Worm (Caenorhabditis elegans) whole organism, early embryonic: ENCODE data around the gene gnrr-5.

Source experiments
- B0310.2 ChIP-seq: sonication (generic microtip); optimal IDR thresholded peaks from 2 replicates; lab custom pipeline; 2016; ENCODE audit warnings: mild to moderate bottlenecking, missing genetic modification characterization, missing compliant biosample characterization
- F13C5.2 ChIP-seq: sonication (generic microtip); optimal IDR thresholded peaks from 2 replicates; lab custom pipeline; 2017; ENCODE audit warnings: mild to moderate bottlenecking, missing genetic modification characterization, inconsistent platforms, missing compliant biosample characterization
- aly-1 ChIP-seq: sonication (generic microtip); optimal IDR thresholded peaks from 2 replicates; lab custom pipeline; 2016; ENCODE audit warnings: missing genetic modification characterization, missing compliant biosample characterization
- ama-1 ChIP-seq: fragments of 150-350 bp; optimal IDR thresholded peaks from 2 replicates; lab custom pipeline; 2014
- ceh-13 ChIP-seq: fragments of 200-800 bp; sonication (Bioruptor generic); optimal IDR thresholded peaks from 2 replicates; lab custom pipeline; 2018; ENCODE audit warnings: mild to moderate bottlenecking, missing genetic modification characterization, missing compliant biosample characterization
- ceh-36 ChIP-seq: sonication (generic microtip); optimal IDR thresholded peaks from 2 replicates; lab custom pipeline; 2016; ENCODE audit warnings: missing genetic modification characterization, inconsistent platforms, missing compliant biosample characterization
- ets-7 ChIP-seq: sonication (generic microtip); optimal IDR thresholded peaks from 2 replicates; lab custom pipeline; 2016; ENCODE audit warnings: missing genotype, missing genetic modification characterization, missing compliant biosample characterization
- flt-1 ChIP-seq: fragments of 200-800 bp; sonication (Bioruptor generic); IDR thresholded peaks from 2 replicates; pipeline ENCODE4 v1.3.6; 2022; ENCODE audit warnings: missing genetic modification characterization, missing compliant biosample characterization
- hmbx-1 ChIP-seq: sonication (generic microtip); optimal IDR thresholded peaks from 2 replicates; lab custom pipeline; 2016; ENCODE audit warnings: mild to moderate bottlenecking, missing genetic modification characterization, missing compliant biosample characterization
- hmg-4 ChIP-seq: fragments of 200-800 bp; sonication (Bioruptor generic); optimal IDR thresholded peaks from 2 replicates; lab custom pipeline; 2018; ENCODE audit warnings: mild to moderate bottlenecking, missing genetic modification characterization, missing compliant biosample characterization
- hnd-1 ChIP-seq: sonication (generic microtip); optimal IDR thresholded peaks from 2 replicates; lab custom pipeline; 2016; ENCODE audit warnings: missing genetic modification characterization, missing compliant biosample characterization
- pes-1 ChIP-seq: fragments of 200-800 bp; sonication (Bioruptor generic); IDR thresholded peaks from 2 replicates; pipeline ENCODE4 v1.3.6; 2022; ENCODE audit warnings: missing genetic modification reagents, missing genetic modification characterization, missing compliant biosample characterization
- scrt-1 ChIP-seq: fragments of 200-800 bp; sonication (Bioruptor generic); IDR thresholded peaks from 2 replicates; pipeline ENCODE4 v1.3.6; 2022; ENCODE audit warnings: missing genetic modification characterization, missing compliant biosample characterization
- sea-1 ChIP-seq: fragments of 200-800 bp; sonication (Bioruptor generic); conservative IDR thresholded peaks from 2 replicates; pipeline ENCODE4 v1.3.6; 2022; ENCODE audit warnings: missing genetic modification characterization, missing compliant biosample characterization
- tbx-11 ChIP-seq: fragments of 200-800 bp; sonication (Bioruptor generic); IDR thresholded peaks from 2 replicates; pipeline ENCODE4 v1.3.6; 2022; ENCODE audit warnings: missing genetic modification characterization, missing compliant biosample characterization
- tbx-37 ChIP-seq: fragments of 200-800 bp; sonication (Bioruptor generic); conservative IDR thresholded peaks from 2 replicates; pipeline ENCODE4 v1.3.6; 2022; ENCODE audit warnings: missing genetic modification reagents, missing genetic modification characterization, missing compliant biosample characterization
- tra-4 ChIP-seq: sonication (generic microtip); optimal IDR thresholded peaks from 2 replicates; lab custom pipeline; 2017; ENCODE audit warnings: missing genetic modification characterization, missing compliant biosample characterization

The gnrr-5 gene

ce11 chrV:4407519-4407918 is 47.0 kb downstream of the gnrr-5 start, which contains the start of gene nhr-118:
Gene nhr-118, plus strand, starts transcription at chrV:4407819.
- TF ChIP-seq pes-1 (GFP tag; lab: Robert Waterston, UW) (no peak), hmbx-1 (tag; lab: Kevin White, UChicago) (no peak), tbx-11 (GFP tag; lab: Robert Waterston, UW) (no peak), aly-1 (tag; lab: Kevin White, UChicago) (no peak), sea-1 (GFP tag; lab: Robert Waterston, UW) (no peak), ama-1 (lab: Kevin White, UChicago) (no peak), flt-1 (no peak), F13C5.2 (tag; lab: Kevin White, UChicago) (no peak), tbx-37 (GFP tag; lab: Robert Waterston, UW) (no peak), hmg-4 (GFP tag; lab: Kevin White, UChicago) (no peak), hnd-1 (tag; lab: Kevin White, UChicago) (no peak), B0310.2 (no peak), ceh-36 (tag; lab: Kevin White, UChicago) (no peak), ceh-13 (GFP tag; lab: Kevin White, UChicago) (no peak), tra-4 (tag; lab: Kevin White, UChicago) (no peak), ets-7 (no peak), scrt-1 (no peak)

- no peak for TF ChIP-seq hnd-1 (tag; lab: Kevin White, UChicago)
- no peak for TF ChIP-seq ceh-13 (GFP tag; lab: Kevin White, UChicago)
- no peak for TF ChIP-seq pes-1 (GFP tag; lab: Robert Waterston, UW)
- TF ChIP-seq flt-1 = no peak
These were observed 52.7 kb downstream of the gnrr-5 start, which contains the start of gene F13A2.5 for ce11 chrV:4401865-4402264. Gene F13A2.5, minus strand, starts transcription at chrV:4401965.
